Fruit fly (Drosophila melanogaster): ENCODE data around the gene Pgant4.

Pgant4 gene

dm6 chr2L:3437068-3437467 is 35.3 kb upstream of the Pgant4 start (continued):
- no peak for TF ChIP-seq Gug (GFP tag; IDR thresholded peaks at IDR 0.05)
- TF ChIP-seq Doc2 (GFP tag; IDR thresholded peaks at IDR 0.05) = no peak
- 0 out of 2 replicates have a peak, but pooled peaks have one; percentile 14 for TF ChIP-seq CG4730 (GFP tag; IDR thresholded peaks at IDR 0.05)
- peak; percentile 37; the same call in 2 of the 3 replicates for TF ChIP-seq CG14050 (GFP tag; IDR thresholded peaks at IDR 0.05)
- no peak for TF ChIP-seq CG3995 (GFP tag; optimal IDR thresholded peaks at IDR 0.05)
- peak; percentile 40; the same call in 1 of the 3 replicates for TF ChIP-seq Optix (GFP tag; IDR thresholded peaks at IDR 0.05)
- no peak for TF ChIP-seq peb (GFP tag; IDR thresholded peaks at IDR 0.05)
- TF ChIP-seq CG13123 (GFP tag; optimal IDR thresholded peaks at IDR 0.05) = no peak
- peak; percentile 50 for TF ChIP-seq CG1233 (GFP tag; optimal IDR thresholded peaks at IDR 0.05)
- TF ChIP-seq Rx (GFP tag; IDR thresholded peaks at IDR 0.05) = peak; percentile 17; the same call in 1 of the 2 replicates
- no peak for TF ChIP-seq trh (GFP tag; optimal IDR thresholded peaks at IDR 0.05)
- TF ChIP-seq dmrt99B (tag; optimal IDR thresholded peaks at IDR 0.05) = peak; percentile 85
- no peak for TF ChIP-seq pho (GFP tag; optimal IDR thresholded peaks at IDR 0.05)
- no peak for TF ChIP-seq amos (GFP tag; IDR thresholded peaks at IDR 0.05; ENCODE audit: partially characterized antibody)
- no peak for TF ChIP-seq B-H2 (GFP tag; optimal IDR thresholded peaks at IDR 0.05)
- no peak for TF ChIP-seq lmd (GFP tag; IDR thresholded peaks at IDR 0.05)
- TF ChIP-seq Deaf1 (tag; optimal IDR thresholded peaks at IDR 0.05) = no peak
- no peak for TF ChIP-seq HLH54F (GFP tag; optimal IDR thresholded peaks at IDR 0.05)
- TF ChIP-seq BEAF-32 (GFP tag; optimal IDR thresholded peaks at IDR 0.05) = no peak
- TF ChIP-seq grn (GFP tag; optimal IDR thresholded peaks at IDR 0.05) = no peak
- peak; percentile 57 for TF ChIP-seq zen (tag; optimal IDR thresholded peaks at IDR 0.05)
- TF ChIP-seq CoRest (tag; optimal IDR thresholded peaks at IDR 0.05) = peak; percentile 51
- TF ChIP-seq Tbp (GFP tag; optimal IDR thresholded peaks at IDR 0.05) = no peak
- peak; percentile 74 for TF ChIP-seq Oaz (GFP tag; IDR thresholded peaks at IDR 0.05)
- TF ChIP-seq grau (tag; optimal IDR thresholded peaks at IDR 0.05) = peak; percentile 39
- TF ChIP-seq Hr39 (optimal IDR thresholded peaks at IDR 0.05) = no peak
- TF ChIP-seq D19A (tag; optimal IDR thresholded peaks at IDR 0.05) = peak; percentile 31
- TF ChIP-seq caup (GFP tag; optimal IDR thresholded peaks at IDR 0.05; ENCODE audit: severe bottlenecking) = peak; percentile 18
- TF ChIP-seq lab (GFP tag; optimal IDR thresholded peaks at IDR 0.05) = peak; percentile 67
- TF ChIP-seq CG32772 (GFP tag; IDR thresholded peaks at IDR 0.05) = no peak
- TF ChIP-seq CG15269 (tag; optimal IDR thresholded peaks at IDR 0.05) = peak; percentile 73
- TF ChIP-seq unpg (GFP tag; optimal IDR thresholded peaks at IDR 0.05) = peak; percentile 73
- peak; percentile 64; the same call in 1 of the 2 replicates for TF ChIP-seq seq (GFP tag; IDR thresholded peaks at IDR 0.05)
- peak; percentile 91 for TF ChIP-seq ci (GFP tag; IDR thresholded peaks at IDR 0.05)
- TF ChIP-seq CG9437 (GFP tag; optimal IDR thresholded peaks at IDR 0.05) = peak; percentile 31
- TF ChIP-seq Scr (GFP tag; IDR thresholded peaks at IDR 0.05; ENCODE audit: partially characterized antibody) = no peak
- TF ChIP-seq CG5953 (GFP tag; IDR thresholded peaks at IDR 0.05) = 0 out of 2 replicates have a peak, but pooled peaks have one; percentile 16
- no peak for TF ChIP-seq CG11723 (GFP tag; optimal IDR thresholded peaks at IDR 0.05)
- no peak for TF ChIP-seq Trl (optimal IDR thresholded peaks at IDR 0.05)
- TF ChIP-seq Trl (GFP tag; optimal IDR thresholded peaks at IDR 0.05) = peak; percentile 22
- TF ChIP-seq ewg (GFP tag; optimal IDR thresholded peaks at IDR 0.05) = peak; percentile 18
- TF ChIP-seq ssp (GFP tag; IDR thresholded peaks at IDR 0.05) = no peak
- no peak for TF ChIP-seq CG6175 (GFP tag; IDR thresholded peaks at IDR 0.05)

dm6 chr2L:3438078-3438477 is 34.3 kb upstream of the Pgant4 start:
- TF ChIP-seq CG8290 (GFP tag; optimal IDR thresholded peaks at IDR 0.05) = peak; percentile 87
- TF ChIP-seq CG8290 (tag; optimal IDR thresholded peaks at IDR 0.05) = peak; percentile 50 to 99
- no peak for TF ChIP-seq Aef1 (GFP tag; IDR thresholded peaks at IDR 0.05)
